Worm (Caenorhabditis elegans): ENCODE results near the gene tif-1A.

Gene tif-1A

ce11 chrIII:4019801-4020200, 15.9 kb upstream of the tif-1A start, which contains the start of gene snpc-3.4 (continued):
- TF ChIP-seq T20F7.1 (GFP tag; optimal IDR thresholded peaks at IDR 0.05) (peak; percentile 42), lin-1 (GFP tag; IDR thresholded peaks at IDR 0.05) (peak; percentile 15; the same call in 1 of the 2 replicates), ZK546.5 (tag; optimal IDR thresholded peaks at IDR 0.05) (no peak), zip-2 (tag; optimal IDR thresholded peaks at IDR 0.05) (no peak), lsy-2 (tag; optimal IDR thresholded peaks at IDR 0.05) (peak; percentile 83 to 98), egl-27 (tag; optimal IDR thresholded peaks at IDR 0.05) (no peak), mxl-3 (GFP tag; optimal IDR thresholded peaks at IDR 0.05) (peak; percentile 2), ama-1 (optimal IDR thresholded peaks at IDR 0.05) (peak; percentile 12), pha-4 (GFP tag; IDR thresholded peaks at IDR 0.05) (no peak), pha-4 (tag; optimal IDR thresholded peaks at IDR 0.05) (peak; percentile 36), unc-62 (GFP tag; optimal IDR thresholded peaks at IDR 0.05 in 1 of 2) (peak in 1 of 2 experiments; percentile 58), unc-62 (tag; optimal IDR thresholded peaks at IDR 0.05) (no peak)

ce11 chrIII:4018591-4019580, 15.0 kb upstream of the tif-1A start:
- 0 out of 2 replicates have a peak, but pooled peaks have one; percentile 24 for TF ChIP-seq hmg-1.1 (GFP tag; IDR thresholded peaks at IDR 0.05)
- TF ChIP-seq mdt-29 (GFP tag; IDR thresholded peaks at IDR 0.05) = no peak
- TF ChIP-seq F10B5.3 (tag; optimal IDR thresholded peaks at IDR 0.05) = no peak
- TF ChIP-seq snpc-1.2 (GFP tag; IDR thresholded peaks at IDR 0.05) = no peak
- TF ChIP-seq tra-1 (GFP tag; IDR thresholded peaks at IDR 0.05) = 0 out of 2 replicates have a peak, but pooled peaks have one; percentile 12
- peak; percentile 52 for TF ChIP-seq mep-1 (tag; optimal IDR thresholded peaks at IDR 0.05)
- no peak for TF ChIP-seq R02D3.7 (tag; optimal IDR thresholded peaks at IDR 0.05)
- TF ChIP-seq hlh-11 (tag; optimal IDR thresholded peaks at IDR 0.05) = peak; percentile 46
- peak; percentile 11; the same call in 1 of the 2 replicates for TF ChIP-seq dmd-6 (GFP tag; IDR thresholded peaks at IDR 0.05)
- TF ChIP-seq pqm-1 (tag; optimal IDR thresholded peaks at IDR 0.05) = peak; percentile 72
- peak; percentile 97 for TF ChIP-seq aha-1 (tag)
- TF ChIP-seq nhr-48 (tag; optimal IDR thresholded peaks at IDR 0.05) = no peak
- peak in 1 of 2 experiments; percentile 22 for TF ChIP-seq lsy-2 (tag; optimal IDR thresholded peaks at IDR 0.05)
- peak; percentile 11 for TF ChIP-seq hlh-30 (tag; optimal IDR thresholded peaks at IDR 0.05; ENCODE audit: insufficient read depth)
- 0 out of 4 replicates have a peak, but pooled peaks of 1 of the 2 experiments have one; percentile 28 for TF ChIP-seq madf-5 (GFP tag; IDR thresholded peaks at IDR 0.05)
- peak; percentile 55 for TF ChIP-seq mxl-3 (GFP tag; optimal IDR thresholded peaks at IDR 0.05)
- 0 out of 2 replicates have a peak, but pooled peaks have one; percentile 25 for TF ChIP-seq lim-7 (GFP tag; IDR thresholded peaks at IDR 0.05)
- peak in 1 of 2 experiments; percentile 95 for TF ChIP-seq unc-62 (GFP tag; optimal IDR thresholded peaks at IDR 0.05 in 1 of 2)
- TF ChIP-seq unc-62 (tag; optimal IDR thresholded peaks at IDR 0.05) = no peak
- TF ChIP-seq daf-16 (GFP tag; optimal IDR thresholded peaks at IDR 0.05) = no peak
- peak; percentile 52 for TF ChIP-seq daf-16 (tag; optimal IDR thresholded peaks at IDR 0.05)
- peak; percentile 56 for TF ChIP-seq nhr-28 (tag; optimal IDR thresholded peaks at IDR 0.05)
- TF ChIP-seq set-16 (GFP tag; IDR thresholded peaks at IDR 0.05) = peak; percentile 65
- TF ChIP-seq dpl-1 (GFP tag; optimal IDR thresholded peaks at IDR 0.05) = peak; percentile 6
- 0 out of 2 replicates have a peak, but pooled peaks have one; percentile 34 for TF ChIP-seq egl-43 (GFP tag; IDR thresholded peaks at IDR 0.05)

- TF ChIP-seq ztf-7 (tag; optimal IDR thresholded peaks at IDR 0.05) (no peak), mdl-1 (tag; optimal IDR thresholded peaks at IDR 0.05) (peak in 1 of 2 experiments; percentile 61), snpc-4 (tag; optimal IDR thresholded peaks at IDR 0.05) (no peak), arid-1 (GFP tag; conservative IDR thresholded peaks at IDR 0.05) (no peak), mes-2 (tag; optimal IDR thresholded peaks at IDR 0.05; ENCODE audit: poor library complexity, severe bottlenecking) (peak; percentile 64), nhr-48 (tag; optimal IDR thresholded peaks at IDR 0.05) (no peak), egl-27 (tag; optimal IDR thresholded peaks at IDR 0.05) (no peak), D1046.2 (GFP tag; IDR thresholded peaks at IDR 0.05) (no peak), attf-4 (tag; optimal IDR thresholded peaks at IDR 0.05) (no peak), set-16 (GFP tag; IDR thresholded peaks at IDR 0.05) (peak; percentile 68), lim-7 (GFP tag; IDR thresholded peaks at IDR 0.05) (no peak), aha-1 (tag) (peak; percentile 96), ZK546.5 (tag; optimal IDR thresholded peaks at IDR 0.05) (no peak), Y105C5A.15 (GFP tag; IDR thresholded peaks at IDR 0.05) (no peak), mdt-29 (GFP tag; IDR thresholded peaks at IDR 0.05) (no peak), F26F4.8 (GFP tag; conservative IDR thresholded peaks at IDR 0.05) (0 out of 2 replicates have a peak, but pooled peaks have one; percentile 34), lin-13 (GFP tag; optimal IDR thresholded peaks at IDR 0.05) (peak; percentile 71), mep-1 (tag; optimal IDR thresholded peaks at IDR 0.05) (peak; percentile 74), zag-1 (tag; optimal IDR thresholded peaks at IDR 0.05) (no peak), lsy-2 (tag; optimal IDR thresholded peaks at IDR 0.05) (peak; percentile 67 to 87), nhr-25 (tag; optimal IDR thresholded peaks at IDR 0.05; ENCODE audit: borderline replicate concordance, insufficient read depth) (no peak)
Observed at ce11 chrIII:4018095-4018498, 14.2 kb upstream of the tif-1A start.

Data from whole organism, L4 larva.